Worm (Caenorhabditis elegans) whole organism, late embryonic: ENCODE results near the gene nhr-61.
A peak's percentile ranks its signal among the peaks of the same experiment; 100 is the strongest.

Source experiments
- C08G9.2 ChIP-seq: sonication (generic microtip); optimal IDR thresholded peaks from 2 replicates; lab custom pipeline; 2016; ENCODE audit warnings: mild to moderate bottlenecking, missing genetic modification characterization, moderate library complexity, missing compliant biosample characterization
- C38D4.7 ChIP-seq: fragments of 200-800 bp; sonication (Bioruptor generic); optimal IDR thresholded peaks from 2 replicates; lab custom pipeline; 2018; ENCODE audit warnings: mild to moderate bottlenecking, missing genetic modification characterization, moderate library complexity, missing compliant biosample characterization
- T23F11.4 ChIP-seq: fragments of 200-800 bp; sonication (Bioruptor generic); optimal IDR thresholded peaks from 2 replicates; lab custom pipeline; 2018; ENCODE audit warnings: mild to moderate bottlenecking, missing genetic modification characterization, missing compliant biosample characterization
- ceh-14 ChIP-seq: sonication (generic microtip); optimal IDR thresholded peaks from 2 replicates; lab custom pipeline; 2016; ENCODE audit warnings: missing genotype, missing genetic modification characterization, missing compliant biosample characterization
- ceh-18 ChIP-seq: sonication (generic microtip); optimal IDR thresholded peaks from 2 replicates; lab custom pipeline; 2016; ENCODE audit warnings: missing genetic modification characterization, missing compliant biosample characterization
- ceh-19 ChIP-seq: fragments of 200-800 bp; sonication (Bioruptor generic); optimal IDR thresholded peaks from 2 replicates; lab custom pipeline; 2018; ENCODE audit warnings: mild to moderate bottlenecking, missing genetic modification characterization, missing compliant biosample characterization
- ceh-22 ChIP-seq: sonication (generic microtip); optimal IDR thresholded peaks from 2 replicates; lab custom pipeline; 2017; ENCODE audit warnings: missing biosample characterization, missing genetic modification characterization
- ceh-24 ChIP-seq: sonication (generic microtip); optimal IDR thresholded peaks from 2 replicates; lab custom pipeline; 2016; ENCODE audit warnings: mild to moderate bottlenecking, missing genetic modification characterization, missing compliant biosample characterization
- ceh-30 ChIP-seq: fragments of 150-350 bp; optimal IDR thresholded peaks from 2 replicates; lab custom pipeline; 2014; ENCODE audit warnings: missing biosample characterization, missing genetic modification characterization
- ceh-31 ChIP-seq: sonication (generic microtip); optimal IDR thresholded peaks from 2 replicates; lab custom pipeline; 2016; ENCODE audit warnings: missing genetic modification characterization, missing compliant biosample characterization
- ceh-48 ChIP-seq: sonication (generic microtip); optimal IDR thresholded peaks from 2 replicates; lab custom pipeline; 2016; ENCODE audit warnings: missing genetic modification characterization, inconsistent platforms, missing compliant biosample characterization
- ceh-6 ChIP-seq: fragments of 200-800 bp; sonication (Bioruptor generic); optimal IDR thresholded peaks from 2 replicates; lab custom pipeline; 2018; ENCODE audit warnings: mild to moderate bottlenecking, missing genetic modification characterization, missing compliant biosample characterization
- dmd-4 ChIP-seq: sonication (generic microtip); optimal IDR thresholded peaks from 2 replicates; lab custom pipeline; 2016; ENCODE audit warnings: borderline replicate concordance, missing genetic modification characterization, missing compliant biosample characterization
- eyg-1 ChIP-seq: sonication (generic microtip); optimal IDR thresholded peaks from 2 replicates; lab custom pipeline; 2016; ENCODE audit warnings: missing genotype, missing genetic modification characterization, missing compliant biosample characterization
- fkh-10 ChIP-seq: fragments of 150-350 bp; optimal IDR thresholded peaks from 2 replicates; lab custom pipeline; 2014; ENCODE audit warnings: missing biosample characterization, missing genetic modification reagents, missing genetic modification characterization
- fkh-6 ChIP-seq: sonication (generic microtip); optimal IDR thresholded peaks from 2 replicates; lab custom pipeline; 2016; ENCODE audit warnings: missing genetic modification characterization, missing compliant biosample characterization
- hlh-13 ChIP-seq: fragments of 200-800 bp; sonication (Bioruptor generic); optimal IDR thresholded peaks from 2 replicates; lab custom pipeline; 2018; ENCODE audit warnings: mild to moderate bottlenecking, missing genetic modification characterization, missing compliant biosample characterization
- hlh-15 ChIP-seq: sonication (generic microtip); optimal IDR thresholded peaks from 2 replicates; lab custom pipeline; 2016; ENCODE audit warnings: missing genetic modification characterization, missing compliant biosample characterization
- hlh-6 ChIP-seq: sonication (generic microtip); optimal IDR thresholded peaks from 2 replicates; lab custom pipeline; 2016; ENCODE audit warnings: missing genotype, missing genetic modification characterization, missing compliant biosample characterization
- hlh-8 ChIP-seq: sonication (generic microtip); optimal IDR thresholded peaks from 2 replicates; lab custom pipeline; 2016; ENCODE audit warnings: missing genotype, missing genetic modification characterization, missing compliant biosample characterization
- mec-3 ChIP-seq: sonication (generic microtip); optimal IDR thresholded peaks from 2 replicates; lab custom pipeline; 2016; ENCODE audit warnings: borderline replicate concordance, missing genetic modification characterization, missing compliant biosample characterization
- nfya-1 ChIP-seq: sonication (generic microtip); optimal IDR thresholded peaks from 2 replicates; lab custom pipeline; 2017; ENCODE audit warnings: missing genetic modification characterization, mild to moderate bottlenecking, missing compliant biosample characterization, antibody characterized with exemption, moderate library complexity
- nhr-11 ChIP-seq: fragments of 150-350 bp; optimal IDR thresholded peaks from 2 replicates; lab custom pipeline; 2014; ENCODE audit warnings: missing biosample characterization, missing genetic modification characterization
- nhr-232 ChIP-seq: sonication (generic microtip); optimal IDR thresholded peaks from 2 replicates; lab custom pipeline; 2016; ENCODE audit warnings: missing genetic modification characterization, missing compliant biosample characterization
- odd-2 ChIP-seq: sonication (generic microtip); optimal IDR thresholded peaks from 2 replicates; lab custom pipeline; 2017; ENCODE audit warnings: antibody characterized with exemption, mild to moderate bottlenecking, missing genetic modification characterization, missing compliant biosample characterization
- pag-3 ChIP-seq: sonication (generic microtip); optimal IDR thresholded peaks from 2 replicates; lab custom pipeline; 2016; ENCODE audit warnings: missing compliant biosample characterization, missing genetic modification characterization, borderline replicate concordance
- pat-9 ChIP-seq: fragments of 200-800 bp; sonication (Bioruptor generic); optimal IDR thresholded peaks from 2 replicates; lab custom pipeline; 2018; ENCODE audit warnings: mild to moderate bottlenecking, missing genetic modification characterization, moderate library complexity, missing compliant biosample characterization
- pha-2 ChIP-seq: sonication (generic microtip); optimal IDR thresholded peaks from 2 replicates; lab custom pipeline; 2017; ENCODE audit warnings: mild to moderate bottlenecking, missing genetic modification characterization, missing compliant biosample characterization
- sox-2 ChIP-seq: fragments of 200-800 bp; sonication (Bioruptor generic); IDR thresholded peaks from 2 replicates; pipeline ENCODE4 v1.3.6; 2022; ENCODE audit warnings: missing genetic modification reagents, missing genetic modification characterization, missing compliant biosample characterization
- sox-4 ChIP-seq: sonication (generic microtip); optimal IDR thresholded peaks from 2 replicates; lab custom pipeline; 2017; ENCODE audit warnings: mild to moderate bottlenecking, missing genetic modification characterization, inconsistent platforms, missing compliant biosample characterization
- tbx-7 ChIP-seq: sonication (generic microtip); optimal IDR thresholded peaks from 2 replicates; lab custom pipeline; 2016; ENCODE audit warnings: missing genotype, missing genetic modification characterization, missing compliant biosample characterization
- unc-3 ChIP-seq, 2 experiments: fragments of 200-800 bp in 1 of 2; sonication (Bioruptor generic) in 1 of 2; sonication (generic microtip) in 1 of 2; conservative IDR thresholded peaks in 1 of 2; optimal IDR thresholded peaks in 1 of 2; 2 replicates each; pipeline versions ENCODE4 v1.3.6 to Lab custom; 2016 to 2022; ENCODE audit warnings: missing compliant biosample characterization in 2 of 2, missing genetic modification characterization in 2 of 2, missing genetic modification reagents in 1 of 2
- unc-55 ChIP-seq: sonication (generic microtip); optimal IDR thresholded peaks from 2 replicates; lab custom pipeline; 2017; ENCODE audit warnings: missing biosample characterization, missing genetic modification reagents, missing genetic modification characterization
- unc-86 ChIP-seq: sonication (generic microtip); optimal IDR thresholded peaks from 2 replicates; lab custom pipeline; 2016; ENCODE audit warnings: missing genetic modification characterization, missing compliant biosample characterization
- zip-5 ChIP-seq: sonication (generic microtip); optimal IDR thresholded peaks from 2 replicates; lab custom pipeline; 2016; ENCODE audit warnings: missing genetic modification characterization, missing compliant biosample characterization
- ztf-16 ChIP-seq: sonication (generic microtip); optimal IDR thresholded peaks from 2 replicates; lab custom pipeline; 2017; ENCODE audit warnings: missing genetic modification characterization, missing compliant biosample characterization

The nhr-61 gene

ce11 chrII:14794935-14795454 lies 23.3 kb downstream of the nhr-61 start, which contains the start of gene eif-3.B (continued):
- TF ChIP-seq ceh-31 (tag; lab: Kevin White, UChicago) (peak; percentile 98), pat-9 (no peak), eyg-1 (tag; lab: Kevin White, UChicago) (peak; percentile 51), ceh-48 (tag; lab: Kevin White, UChicago) (peak; percentile 64), C08G9.2 (tag; lab: Kevin White, UChicago) (peak; percentile 97), ceh-6 (GFP tag; lab: Kevin White, UChicago) (no peak), unc-55 (GFP tag; lab: Kevin White, UChicago) (peak; percentile 74), unc-86 (tag; lab: Kevin White, UChicago) (peak; percentile 56), mec-3 (tag; lab: Kevin White, UChicago) (peak; percentile 84), odd-2 (tag; lab: Kevin White, UChicago) (no peak), fkh-6 (peak; percentile 79), ceh-30 (tag; lab: Kevin White, UChicago) (peak; percentile 70), sox-4 (tag; lab: Kevin White, UChicago) (no peak), sox-2 (GFP tag; lab: Robert Waterston, UW) (no peak)

DNA sequence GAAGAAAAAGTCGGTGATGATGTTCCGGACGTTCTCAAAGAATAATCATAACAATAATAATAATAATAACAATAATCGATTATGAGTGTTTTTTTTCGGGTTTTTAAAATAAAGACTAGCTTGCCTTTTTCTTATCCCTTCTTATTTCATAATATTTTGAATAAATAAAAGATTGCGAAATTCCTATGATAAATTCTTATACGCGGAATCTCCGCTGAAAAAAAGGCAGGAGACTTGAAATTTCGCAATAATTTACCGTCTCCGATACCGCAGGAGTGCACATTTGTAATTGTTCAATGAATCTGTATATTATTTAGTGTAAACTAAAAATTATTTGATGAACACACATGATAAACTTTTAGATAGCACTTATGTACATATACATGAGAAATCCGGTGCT lies 25.9 kb downstream of the nhr-61 start:
- no peak for TF ChIP-seq nhr-232
- no peak for TF ChIP-seq pha-2
- TF ChIP-seq sox-2 (GFP tag; lab: Robert Waterston, UW): no peak
- no peak for TF ChIP-seq ceh-14

DNA sequence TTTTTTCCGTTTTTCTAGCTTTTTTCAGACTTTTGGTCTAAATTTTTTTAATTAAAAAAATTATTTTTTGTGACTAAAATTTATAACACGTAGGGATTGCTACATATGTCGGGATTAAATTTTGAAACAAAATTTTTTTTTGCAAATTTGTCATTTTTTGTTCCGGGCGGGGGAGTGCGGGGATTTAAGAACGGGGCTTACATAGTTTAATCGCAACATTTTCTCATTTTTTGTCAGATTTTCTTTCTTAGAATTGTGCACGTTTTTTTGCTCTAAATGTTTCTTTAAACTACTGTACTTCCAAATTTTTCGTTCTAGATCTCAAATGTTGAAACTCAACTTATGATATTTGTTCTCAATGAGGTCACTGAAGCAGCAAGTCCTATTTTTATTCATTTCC lies 27.6 kb downstream of the nhr-61 start, which contains the start of gene Y54E2A.10:
Gene Y54E2A.10 (plus strand): TSS at position 301 of the 400 bp plus-strand sequence.
- no peak for TF ChIP-seq unc-3 (GFP tag; conservative IDR thresholded peaks at IDR 0.05; lab: Robert Waterston, UW)
- no peak for TF ChIP-seq unc-3 (tag; optimal IDR thresholded peaks at IDR 0.05; lab: Kevin White, UChicago)
- TF ChIP-seq C08G9.2 (tag; lab: Kevin White, UChicago): no peak
- TF ChIP-seq pag-3 (tag; lab: Kevin White, UChicago): no peak
- TF ChIP-seq ceh-19: no peak
- TF ChIP-seq fkh-10 (GFP tag; lab: Kevin White, UChicago): no peak
- TF ChIP-seq ceh-22 (tag; lab: Kevin White, UChicago): no peak
- TF ChIP-seq C38D4.7 (GFP tag; lab: Kevin White, UChicago): no peak
- no peak for TF ChIP-seq tbx-7 (tag; lab: Kevin White, UChicago)
- TF ChIP-seq ceh-18 (tag; lab: Kevin White, UChicago): no peak
- no peak for TF ChIP-seq unc-55 (GFP tag; lab: Kevin White, UChicago)
- no peak for TF ChIP-seq hlh-15 (tag; lab: Kevin White, UChicago)
- no peak for TF ChIP-seq pat-9

DNA sequence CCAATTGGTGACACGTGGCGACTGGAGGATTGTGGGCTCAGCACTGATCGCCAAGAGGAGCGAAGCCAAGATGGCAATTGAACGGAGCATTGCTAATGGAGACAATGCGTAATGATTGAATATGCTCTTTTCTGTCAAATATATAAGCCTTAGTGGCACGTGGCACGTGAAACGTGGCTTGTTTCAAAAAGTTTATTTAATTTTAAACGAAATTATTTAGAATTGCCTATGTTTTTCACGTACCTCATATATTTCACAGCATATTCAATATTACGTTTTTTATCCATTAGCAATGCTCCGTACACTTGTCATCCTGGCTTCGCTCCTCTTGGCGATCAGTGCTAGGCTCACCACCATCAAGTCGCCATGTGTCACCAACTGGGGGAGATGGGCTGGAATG lies 32.4 kb downstream of the nhr-61 start, which contains the start of gene Y54E2A.9:
Gene Y54E2A.9 (minus strand): TSS at position 101 of the 400 bp plus-strand sequence.
- TF ChIP-seq ceh-24 (tag; lab: Kevin White, UChicago) (no peak), T23F11.4 (GFP tag; lab: Kevin White, UChicago) (no peak)
- TF ChIP-seq, all 69 proteins: peak for 0

DNA sequence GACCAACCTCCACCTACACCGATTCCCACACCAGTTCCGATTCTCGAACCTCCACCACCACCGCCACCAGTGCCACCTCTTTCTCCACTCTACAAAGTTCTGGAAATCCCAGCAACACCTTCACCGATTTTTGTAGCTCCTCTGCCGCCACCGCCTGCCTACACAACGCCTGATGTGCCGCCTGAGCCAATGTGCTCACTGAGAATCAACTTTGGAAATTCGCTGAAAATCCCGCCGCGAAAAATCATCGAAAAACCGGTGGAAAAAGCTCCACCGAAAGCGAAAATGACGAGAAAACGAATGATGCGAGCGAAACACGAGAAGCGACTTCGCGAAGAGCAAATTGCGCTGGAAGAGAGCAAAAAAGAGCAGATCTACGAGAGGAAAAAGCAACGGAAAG lies 38.5 kb downstream of the nhr-61 start:
- no peak for TF ChIP-seq zip-5 (tag; lab: Kevin White, UChicago)
- no peak for TF ChIP-seq C38D4.7 (GFP tag; lab: Kevin White, UChicago)
- no peak for TF ChIP-seq ceh-30 (tag; lab: Kevin White, UChicago)
- no peak for TF ChIP-seq ztf-16
- no peak for TF ChIP-seq nfya-1 (tag; lab: Kevin White, UChicago)
- no peak for TF ChIP-seq dmd-4 (tag; lab: Kevin White, UChicago)
- no peak for TF ChIP-seq ceh-24 (tag; lab: Kevin White, UChicago)
- no peak for TF ChIP-seq C08G9.2 (tag; lab: Kevin White, UChicago)
- TF ChIP-seq nhr-11 (tag; lab: Kevin White, UChicago): no peak
- TF ChIP-seq ceh-18 (tag; lab: Kevin White, UChicago): no peak
- no peak for TF ChIP-seq hlh-6 (tag; lab: Kevin White, UChicago)
- TF ChIP-seq hlh-13 (GFP tag; lab: Kevin White, UChicago): no peak
- TF ChIP-seq hlh-8 (tag; lab: Kevin White, UChicago): no peak
